Worm (Caenorhabditis elegans) whole organism, midembryonic: ENCODE results near the gene ZK84.2.

Source experiments
- T22C8.4 ChIP-seq: fragments of 200-800 bp; sonication (Bioruptor generic); IDR thresholded peaks from 2 replicates; pipeline ENCODE4 v1.3.6; 2022; ENCODE audit warnings: missing genetic modification characterization, missing compliant biosample characterization
- cog-1 ChIP-seq: sonication (generic microtip); optimal IDR thresholded peaks from 2 replicates; lab custom pipeline; 2016; ENCODE audit warnings: missing genetic modification characterization, missing compliant biosample characterization
- flt-1 ChIP-seq: fragments of 200-800 bp; sonication (Bioruptor generic); IDR thresholded peaks from 2 replicates; pipeline ENCODE4 v1.3.6; 2022; ENCODE audit warnings: missing genetic modification characterization, missing compliant biosample characterization
- klf-2 ChIP-seq: fragments of 200-800 bp; sonication (Bioruptor generic); conservative IDR thresholded peaks from 2 replicates; pipeline ENCODE4 v1.3.6; 2022; ENCODE audit warnings: missing genetic modification reagents, missing genetic modification characterization, missing compliant biosample characterization
- med-1 ChIP-seq: sonication (generic microtip); optimal IDR thresholded peaks from 2 replicates; lab custom pipeline; 2017; ENCODE audit warnings: missing genetic modification characterization, mild to moderate bottlenecking, missing compliant biosample characterization, antibody characterized with exemption, missing genetic modification reagents; ENCODE audit not compliant: insufficient read depth
- ref-1 ChIP-seq: fragments of 200-800 bp; sonication (Bioruptor generic); conservative IDR thresholded peaks from 2 replicates; pipeline ENCODE4 v1.3.6; 2022; ENCODE audit warnings: missing genetic modification reagents, missing genetic modification characterization, missing compliant biosample characterization
- tab-1 ChIP-seq: fragments of 200-800 bp; sonication (Bioruptor generic); IDR thresholded peaks from 2 replicates; pipeline ENCODE4 v1.3.6; 2022; ENCODE audit warnings: missing genetic modification characterization, missing compliant biosample characterization
- ztf-23 ChIP-seq: fragments of 200-800 bp; sonication (Bioruptor generic); IDR thresholded peaks from 2 replicates; pipeline ENCODE4 v1.3.6; 2022; ENCODE audit warnings: missing genetic modification reagents, missing genetic modification characterization, missing compliant biosample characterization
- ztf-29 ChIP-seq: fragments of 200-800 bp; sonication (Bioruptor generic); IDR thresholded peaks from 2 replicates; pipeline ENCODE4 v1.3.6; 2022; ENCODE audit warnings: missing genetic modification reagents, missing genetic modification characterization, missing compliant biosample characterization

Gene ZK84.2

DNA sequence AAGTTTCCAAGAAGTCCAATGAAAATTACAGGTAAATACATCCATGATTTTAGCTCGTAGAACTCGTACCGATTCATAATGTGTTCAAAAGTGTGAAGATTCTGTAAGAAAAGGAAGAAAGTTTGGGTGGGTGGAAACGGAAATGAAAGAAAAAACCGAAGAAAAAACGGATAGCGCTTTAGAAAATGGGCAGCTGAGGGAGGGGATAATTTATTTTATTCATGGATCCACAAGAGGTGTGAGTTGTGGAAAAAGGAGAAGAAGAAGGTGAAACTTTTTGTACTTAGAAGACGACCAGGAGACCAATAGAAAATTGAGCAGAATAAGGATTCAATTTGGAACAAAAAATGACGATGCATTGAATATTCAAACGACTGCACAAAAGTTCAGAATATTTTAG is 16.9 kb downstream of the ZK84.2 start, which contains the start of gene frpr-16:
TSS of gene frpr-16 (minus strand) at position 101 of the 400 bp plus-strand sequence.
- TF ChIP-seq tab-1 (no peak), ztf-23 (GFP tag; lab: Robert Waterston, UW) (no peak), ref-1 (GFP tag; lab: Robert Waterston, UW) (no peak), ztf-29 (no peak), klf-2 (GFP tag; lab: Robert Waterston, UW) (no peak), med-1 (GFP tag; lab: Kevin White, UChicago) (no peak), cog-1 (tag; lab: Kevin White, UChicago) (no peak), flt-1 (GFP tag; lab: Robert Waterston, UW) (no peak), T22C8.4 (GFP tag; lab: Robert Waterston, UW) (no peak)

DNA sequence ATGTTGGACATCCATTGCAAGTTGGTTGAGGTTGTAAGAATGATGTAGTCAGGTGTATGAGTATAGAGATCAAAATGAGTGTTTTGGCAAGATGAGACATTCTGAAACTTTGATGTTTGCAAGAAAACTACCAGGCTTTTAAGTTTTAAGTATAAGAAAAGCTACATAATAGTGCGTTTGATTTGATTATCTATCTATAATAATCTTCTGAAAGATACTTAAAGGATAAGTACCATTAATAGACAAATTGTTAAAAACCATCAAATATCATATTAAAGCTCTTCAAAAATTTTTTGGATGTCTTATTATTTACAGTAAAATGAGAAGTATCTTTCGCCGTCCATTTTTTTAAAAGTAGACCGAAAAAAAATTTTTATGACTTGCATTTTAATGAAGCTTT is 29.0 kb downstream of the ZK84.2 start, which contains the start of gene R12C12.10:
TSS of gene R12C12.10 (minus strand) at position 101 of the 400 bp plus-strand sequence.
- no peak for TF ChIP-seq klf-2 (GFP tag; lab: Robert Waterston, UW)
- TF ChIP-seq ztf-29: no peak
- TF ChIP-seq tab-1: no peak
- no peak for TF ChIP-seq flt-1 (GFP tag; lab: Robert Waterston, UW)
- no peak for TF ChIP-seq med-1 (GFP tag; lab: Kevin White, UChicago)
- no peak for TF ChIP-seq cog-1 (tag; lab: Kevin White, UChicago)

DNA sequence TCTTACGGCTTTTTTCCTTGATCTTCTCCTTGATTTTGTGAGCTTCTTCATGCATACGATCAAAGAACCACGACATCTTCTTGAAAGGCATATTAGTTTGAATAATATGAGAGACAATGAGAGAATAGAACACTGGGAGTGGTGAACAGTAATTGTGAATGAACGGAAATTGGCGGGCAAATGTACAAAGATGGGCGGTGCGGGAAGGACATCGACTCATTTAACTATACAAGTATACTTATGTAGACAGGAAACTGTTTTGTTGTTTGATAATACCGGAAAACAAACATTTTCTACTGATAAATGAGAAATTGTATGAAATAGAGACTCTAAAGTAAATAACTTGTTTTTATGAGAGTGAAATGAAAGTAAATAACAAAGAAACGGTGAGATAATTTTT is 30.9 kb downstream of the ZK84.2 start, which contains the start of gene R12C12.5:
TSS of gene R12C12.5 (minus strand) at position 101 of the 400 bp plus-strand sequence.
- TF ChIP-seq cog-1 (tag; lab: Kevin White, UChicago) (no peak), tab-1 (no peak)

- TF ChIP-seq tab-1: no peak
- TF ChIP-seq ztf-23 (GFP tag; lab: Robert Waterston, UW): 0 out of 2 replicates have a peak, but pooled peaks have one; percentile 25
Observed at ce11 chrII:6046023-6046631, 32.0 kb downstream of the ZK84.2 start.

- TF ChIP-seq ztf-23 (GFP tag; lab: Robert Waterston, UW) (peak; percentile 64; the same call in 1 of the 2 replicates), tab-1 (no peak), flt-1 (GFP tag; lab: Robert Waterston, UW) (0 out of 2 replicates have a peak, but pooled peaks have one; percentile 33), ztf-29 (no peak), T22C8.4 (GFP tag; lab: Robert Waterston, UW) (no peak), ref-1 (GFP tag; lab: Robert Waterston, UW) (no peak), klf-2 (GFP tag; lab: Robert Waterston, UW) (no peak), cog-1 (tag; lab: Kevin White, UChicago) (peak; percentile 71), med-1 (GFP tag; lab: Kevin White, UChicago) (no peak)
Observed at ce11 chrII:6047639-6048159, 33.5 kb downstream of the ZK84.2 start, which contains the start of the genes R12C12.6 and ran-5. TSS of gene R12C12.6 (minus strand) at chrII:6047867. TSS of gene ran-5 (plus strand) at chrII:6048109.

- no peak for TF ChIP-seq ztf-23 (GFP tag; lab: Robert Waterston, UW)
- no peak for TF ChIP-seq T22C8.4 (GFP tag; lab: Robert Waterston, UW)
- no peak for TF ChIP-seq flt-1 (GFP tag; lab: Robert Waterston, UW)
Observed at ce11 chrII:6049546-6049945, 35.4 kb downstream of the ZK84.2 start.

DNA sequence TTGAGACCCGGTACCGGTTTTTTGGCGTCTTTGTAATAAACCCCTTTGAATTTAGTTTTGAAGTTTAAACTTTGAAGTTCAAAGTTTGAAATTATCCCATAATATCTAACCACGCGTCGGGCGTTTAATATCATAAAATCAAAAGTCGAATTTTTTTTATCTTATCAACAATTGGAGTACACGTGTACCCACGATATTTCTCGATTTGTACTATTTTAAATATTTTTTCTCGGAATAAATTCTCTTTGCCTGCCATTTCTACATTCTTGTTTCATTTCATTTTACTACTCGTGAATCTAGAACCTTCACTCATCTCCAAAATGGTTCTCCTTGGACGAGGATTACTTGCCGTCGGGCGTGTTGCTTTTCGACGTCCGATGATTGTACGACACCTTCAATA is 36.0 kb downstream of the ZK84.2 start, which contains the start of gene gldc-1:
TSS of gene gldc-1 (plus strand) at position 301 of the 400 bp plus-strand sequence.
- TF ChIP-seq T22C8.4 (GFP tag; lab: Robert Waterston, UW) (no peak), ref-1 (GFP tag; lab: Robert Waterston, UW) (no peak), cog-1 (tag; lab: Kevin White, UChicago) (no peak), tab-1 (no peak), ztf-29 (no peak), klf-2 (GFP tag; lab: Robert Waterston, UW) (no peak), flt-1 (GFP tag; lab: Robert Waterston, UW) (no peak), med-1 (GFP tag; lab: Kevin White, UChicago) (no peak), ztf-23 (GFP tag; lab: Robert Waterston, UW) (no peak)

DNA sequence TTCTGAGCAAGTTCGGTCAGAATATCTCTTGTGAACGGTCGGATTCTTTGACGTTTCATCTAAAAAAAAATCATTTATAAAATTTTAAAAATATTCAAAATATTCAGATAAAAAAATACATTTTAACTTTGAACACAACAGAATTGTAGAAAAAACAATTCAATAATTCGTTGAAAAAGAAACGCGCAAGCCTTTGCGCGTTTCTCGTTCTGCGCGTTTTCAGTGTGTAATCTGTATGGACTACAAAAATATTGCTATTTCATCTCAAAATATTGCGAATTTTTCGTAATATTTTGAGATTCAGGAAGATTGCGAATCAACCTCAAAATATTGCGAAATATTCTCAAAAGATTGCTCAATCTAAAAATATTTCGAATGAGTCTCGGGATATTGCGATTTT is 41.8 kb downstream of the ZK84.2 start, which contains the start of gene R12C12.7:
TSS of gene R12C12.7 (minus strand) at position 59 of the 400 bp plus-strand sequence.
- TF ChIP-seq flt-1 (GFP tag; lab: Robert Waterston, UW) (no peak), tab-1 (no peak), med-1 (GFP tag; lab: Kevin White, UChicago) (no peak), ztf-29 (no peak), cog-1 (tag; lab: Kevin White, UChicago) (no peak), ztf-23 (GFP tag; lab: Robert Waterston, UW) (no peak), ref-1 (GFP tag; lab: Robert Waterston, UW) (no peak), klf-2 (GFP tag; lab: Robert Waterston, UW) (no peak), T22C8.4 (GFP tag; lab: Robert Waterston, UW) (no peak)

DNA sequence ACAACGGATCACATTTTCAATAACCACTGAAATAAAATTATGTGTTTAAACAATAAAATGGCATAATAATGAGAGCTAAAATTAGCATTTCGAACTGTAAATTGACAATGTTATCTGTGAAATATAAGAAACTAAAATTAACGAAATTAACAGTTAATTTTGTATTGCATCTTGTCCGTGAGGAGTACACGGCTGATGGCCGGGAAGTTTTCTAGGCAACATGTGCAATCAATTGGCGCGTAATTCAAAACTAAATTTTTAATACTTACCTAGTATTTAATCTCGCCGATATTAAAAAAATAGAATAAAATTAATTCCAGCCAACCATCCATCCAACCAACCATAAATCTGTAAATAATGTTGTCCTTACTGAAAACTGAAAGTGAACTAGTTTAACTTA is 47.3 kb downstream of the ZK84.2 start:
- TF ChIP-seq klf-2 (GFP tag; lab: Robert Waterston, UW) (no peak), ztf-23 (GFP tag; lab: Robert Waterston, UW) (peak; percentile 77), cog-1 (tag; lab: Kevin White, UChicago) (peak; percentile 60)
